Fruit fly (Drosophila melanogaster) whole organism, embryonic: ENCODE data around the gene AIMP2.

Source experiments
- Atf3 ChIP-seq: fragments of 200-800 bp; sonication (Bioruptor generic); optimal IDR thresholded peaks from 3 replicates; lab custom pipeline; 2016; ENCODE audit warnings: missing biosample characterization, missing genetic modification characterization
- B-H2 ChIP-seq: fragments of 200-800 bp; sonication (Bioruptor generic); optimal IDR thresholded peaks from 2 replicates; lab custom pipeline; 2018; ENCODE audit warnings: missing biosample characterization, mild to moderate bottlenecking, missing genetic modification characterization
- CG10431 ChIP-seq: fragments of 200-800 bp; sonication (Bioruptor generic); optimal IDR thresholded peaks from 3 replicates; lab custom pipeline; 2018; ENCODE audit warnings: missing biosample characterization, mild to moderate bottlenecking, missing genetic modification characterization
- CG10959 ChIP-seq: fragments of 200-800 bp; sonication (Bioruptor generic); IDR thresholded peaks from 2 replicates; pipeline ENCODE4 v1.3.6; 2022; ENCODE audit warnings: missing biosample characterization, missing genetic modification characterization
- CG12236 ChIP-seq: fragments of 200-800 bp; sonication (Bioruptor generic); optimal IDR thresholded peaks from 2 replicates; lab custom pipeline; 2016; ENCODE audit warnings: missing biosample characterization, missing genetic modification characterization
- CG13424 ChIP-seq: fragments of 200-800 bp; sonication (Bioruptor generic); optimal IDR thresholded peaks from 2 replicates; lab custom pipeline; 2019; ENCODE audit warnings: missing biosample characterization, mild to moderate bottlenecking, missing genetic modification characterization, moderate library complexity
- CG14860 ChIP-seq: fragments of 200-800 bp; sonication (Bioruptor generic); IDR thresholded peaks from 3 replicates; pipeline ENCODE4 v1.3.6; 2022; ENCODE audit warnings: missing biosample characterization, missing genetic modification characterization; ENCODE audit not compliant: partially characterized antibody
- CG15011 ChIP-seq: fragments of 200-800 bp; sonication (Bioruptor generic); optimal IDR thresholded peaks from 3 replicates; lab custom pipeline; 2018; ENCODE audit warnings: missing biosample characterization, mild to moderate bottlenecking, missing genetic modification characterization
- CG16779 ChIP-seq: fragments of 200-800 bp; sonication (Bioruptor generic); IDR thresholded peaks from 2 replicates; pipeline ENCODE4 v1.3.6; 2022; ENCODE audit warnings: missing biosample characterization, missing genetic modification characterization
- CG17612 ChIP-seq: fragments of 200-800 bp; sonication (Bioruptor generic); IDR thresholded peaks from 2 replicates; pipeline ENCODE4 v1.3.6; 2022; ENCODE audit warnings: missing biosample characterization, missing genetic modification characterization
- CG2120 ChIP-seq: fragments of 200-800 bp; sonication (Bioruptor generic); optimal IDR thresholded peaks from 3 replicates; lab custom pipeline; 2016; ENCODE audit warnings: missing biosample characterization, missing genetic modification characterization
- CG30431 ChIP-seq: fragments of 200-800 bp; sonication (Bioruptor generic); optimal IDR thresholded peaks from 2 replicates; lab custom pipeline; 2017; ENCODE audit warnings: missing biosample characterization, missing genetic modification characterization
- CG8924 ChIP-seq: fragments of 200-800 bp; optimal IDR thresholded peaks from 3 replicates; lab custom pipeline; 2019; ENCODE audit warnings: missing biosample characterization, mild to moderate bottlenecking, missing genetic modification characterization, moderate library complexity
- D ChIP-seq, 2 experiments: fragments of 200-800 bp in 1 of 2; fragments of >200 bp in 1 of 2; sonication (Bioruptor generic) in 1 of 2; optimal IDR thresholded peaks; 2 replicates in 1 of 2; 3 replicates in 1 of 2; lab custom pipeline; 2017; ENCODE audit warnings: mild to moderate bottlenecking in 1 of 2, missing biosample characterization in 1 of 2, missing genetic modification characterization in 1 of 2, missing genetic modification reagents in 1 of 2
- Drgx ChIP-seq: fragments of 200-800 bp; sonication (Bioruptor generic); IDR thresholded peaks from 2 replicates; pipeline ENCODE4 v1.3.6; 2022; ENCODE audit warnings: missing biosample characterization, missing genetic modification characterization
- E2f2 ChIP-seq: fragments of 200-800 bp; sonication (Bioruptor generic); IDR thresholded peaks from 2 replicates; pipeline ENCODE4 v1.3.6; 2022; ENCODE audit warnings: missing biosample characterization, missing genetic modification characterization
- Hr3 ChIP-seq: fragments of 200-800 bp; sonication (Bioruptor generic); optimal IDR thresholded peaks from 3 replicates; lab custom pipeline; 2016; ENCODE audit warnings: missing biosample characterization, missing genetic modification characterization
- Hr51 ChIP-seq, 2 experiments: fragments of 200-800 bp; sonication (Bioruptor generic); optimal IDR thresholded peaks; 2 replicates in 1 of 2; 3 replicates in 1 of 2; lab custom pipeline; 2016 to 2018; ENCODE audit warnings: missing biosample characterization in 2 of 2, missing genetic modification characterization in 2 of 2, mild to moderate bottlenecking in 1 of 2, moderate library complexity in 1 of 2
- Mrtf ChIP-seq: fragments of 200-800 bp; sonication (Bioruptor generic); IDR thresholded peaks from 3 replicates; pipeline ENCODE4 v1.3.6; 2022; ENCODE audit warnings: missing biosample characterization, missing genetic modification characterization
- Taf1 ChIP-seq: fragments of 200-800 bp; sonication (Bioruptor generic); IDR thresholded peaks from 2 replicates; pipeline ENCODE4 v1.3.6; 2022; ENCODE audit warnings: missing biosample characterization, missing genetic modification characterization
- Trl ChIP-seq, 3 experiments: fragments of >200 bp in 2 of 3; fragments of 200-800 bp in 1 of 3; sonication (Bioruptor generic) in 1 of 3; optimal IDR thresholded peaks; 2 replicates in 1 of 3; 3 replicates in 2 of 3; lab custom pipeline; 2016 to 2017; ENCODE audit warnings: missing biosample characterization in 1 of 3, missing genetic modification characterization in 1 of 3
- abd-A ChIP-seq: fragments of 200-800 bp; sonication (Bioruptor generic); optimal IDR thresholded peaks from 3 replicates; lab custom pipeline; 2019; ENCODE audit warnings: missing biosample characterization, mild to moderate bottlenecking, missing genetic modification characterization, moderate library complexity
- ap ChIP-seq: fragments of 200-800 bp; sonication (Bioruptor generic); IDR thresholded peaks from 2 replicates; pipeline ENCODE4 v1.3.6; 2022; ENCODE audit warnings: missing biosample characterization, missing genetic modification characterization
- ase ChIP-seq: fragments of 200-800 bp; sonication (Bioruptor generic); IDR thresholded peaks from 3 replicates; pipeline ENCODE4 v1.3.6; 2022; ENCODE audit warnings: missing biosample characterization, missing genetic modification characterization
- br ChIP-seq: fragments of >200 bp; optimal IDR thresholded peaks from 2 replicates; lab custom pipeline; 2017
- croc ChIP-seq: fragments of 200-800 bp; sonication (Bioruptor generic); conservative IDR thresholded peaks from 3 replicates; pipeline ENCODE4 v1.3.6; 2022; ENCODE audit warnings: missing biosample characterization, missing genetic modification characterization
- cwo ChIP-seq: fragments of 200-800 bp; sonication (Bioruptor generic); optimal IDR thresholded peaks from 3 replicates; lab custom pipeline; 2017; ENCODE audit warnings: missing biosample characterization, missing genetic modification characterization, mild to moderate bottlenecking, moderate library complexity, missing genetic modification reagents
- en ChIP-seq: fragments of 200-800 bp; sonication (Bioruptor generic); optimal IDR thresholded peaks from 2 replicates; lab custom pipeline; 2016; ENCODE audit warnings: missing biosample characterization, missing genetic modification characterization
- esg ChIP-seq: fragments of 200-800 bp; sonication (Bioruptor generic); conservative IDR thresholded peaks from 2 replicates; pipeline ENCODE4 v1.3.6; 2022; ENCODE audit warnings: missing biosample characterization, missing genetic modification characterization
- ewg ChIP-seq: fragments of 200-800 bp; sonication (Bioruptor generic); optimal IDR thresholded peaks from 3 replicates; lab custom pipeline; 2017; ENCODE audit warnings: mild to moderate bottlenecking, missing biosample characterization, missing genetic modification reagents, missing genetic modification characterization
- fd3F ChIP-seq: fragments of 200-800 bp; sonication (Bioruptor generic); optimal IDR thresholded peaks from 2 replicates; lab custom pipeline; 2018; ENCODE audit warnings: missing biosample characterization, mild to moderate bottlenecking, missing genetic modification characterization, moderate library complexity
- gcm ChIP-seq: fragments of 200-800 bp; sonication (Bioruptor generic); optimal IDR thresholded peaks from 2 replicates; lab custom pipeline; 2019; ENCODE audit warnings: missing biosample characterization, mild to moderate bottlenecking, missing genetic modification characterization, moderate library complexity
- gsb ChIP-seq: fragments of 200-800 bp; sonication (Bioruptor generic); IDR thresholded peaks from 2 replicates; pipeline ENCODE4 v1.3.6; 2022; ENCODE audit warnings: missing biosample characterization, missing genetic modification characterization
- gsb-n ChIP-seq: fragments of 200-800 bp; sonication (Bioruptor generic); optimal IDR thresholded peaks from 3 replicates; lab custom pipeline; 2018; ENCODE audit warnings: missing biosample characterization, mild to moderate bottlenecking, missing genetic modification characterization
- ham ChIP-seq: fragments of 200-800 bp; sonication (Bioruptor generic); IDR thresholded peaks from 2 replicates; pipeline ENCODE4 v1.3.6; 2022; ENCODE audit warnings: missing biosample characterization, missing genetic modification characterization
- kni ChIP-seq: fragments of 200-800 bp; sonication (Bioruptor generic); optimal IDR thresholded peaks from 3 replicates; lab custom pipeline; 2017; ENCODE audit warnings: mild to moderate bottlenecking, missing biosample characterization, missing genetic modification reagents, missing genetic modification characterization
- mirr ChIP-seq: fragments of 200-800 bp; sonication (Bioruptor generic); optimal IDR thresholded peaks from 3 replicates; lab custom pipeline; 2018; ENCODE audit warnings: missing biosample characterization, mild to moderate bottlenecking, missing genetic modification characterization
- nerfin-1 ChIP-seq: fragments of 200-800 bp; sonication (Bioruptor generic); optimal IDR thresholded peaks from 3 replicates; lab custom pipeline; 2019; ENCODE audit warnings: missing biosample characterization, mild to moderate bottlenecking, missing genetic modification characterization, moderate library complexity
- pnt ChIP-seq: fragments of 200-800 bp; sonication (Bioruptor generic); optimal IDR thresholded peaks from 3 replicates; lab custom pipeline; 2016; ENCODE audit warnings: missing biosample characterization, missing genetic modification characterization
- pros ChIP-seq: fragments of 200-800 bp; sonication (Bioruptor generic); optimal IDR thresholded peaks from 3 replicates; lab custom pipeline; 2019; ENCODE audit warnings: missing biosample characterization, mild to moderate bottlenecking, missing genetic modification characterization, moderate library complexity
- rib ChIP-seq: fragments of 200-800 bp; sonication (Bioruptor generic); IDR thresholded peaks from 2 replicates; pipeline ENCODE4 v1.3.6; 2022; ENCODE audit warnings: missing biosample characterization, missing genetic modification characterization
- salm ChIP-seq: fragments of 200-800 bp; sonication (Bioruptor generic); optimal IDR thresholded peaks from 2 replicates; lab custom pipeline; 2018; ENCODE audit warnings: missing biosample characterization, mild to moderate bottlenecking, missing genetic modification characterization
- schlank ChIP-seq: fragments of 200-800 bp; sonication (Bioruptor generic); optimal IDR thresholded peaks from 2 replicates; lab custom pipeline; 2018; ENCODE audit warnings: missing biosample characterization, mild to moderate bottlenecking, missing genetic modification characterization
- seq ChIP-seq: fragments of 200-800 bp; sonication (Bioruptor generic); IDR thresholded peaks from 2 replicates; pipeline ENCODE4 v1.3.6; 2022; ENCODE audit warnings: missing biosample characterization, missing genetic modification characterization
- stc ChIP-seq: fragments of 200-800 bp; sonication (Bioruptor generic); IDR thresholded peaks from 2 replicates; pipeline ENCODE4 v1.3.6; 2022; ENCODE audit warnings: missing biosample characterization, missing genetic modification characterization
- zf30C ChIP-seq: fragments of 200-800 bp; sonication (Bioruptor generic); optimal IDR thresholded peaks from 3 replicates; lab custom pipeline; 2018; ENCODE audit warnings: missing biosample characterization, mild to moderate bottlenecking, missing genetic modification characterization
- zfh1 ChIP-seq: fragments of 200-800 bp; sonication (Bioruptor generic); IDR thresholded peaks from 3 replicates; pipeline ENCODE4 v1.3.6; 2022; ENCODE audit warnings: missing biosample characterization, missing genetic modification characterization

Gene AIMP2

DNA sequence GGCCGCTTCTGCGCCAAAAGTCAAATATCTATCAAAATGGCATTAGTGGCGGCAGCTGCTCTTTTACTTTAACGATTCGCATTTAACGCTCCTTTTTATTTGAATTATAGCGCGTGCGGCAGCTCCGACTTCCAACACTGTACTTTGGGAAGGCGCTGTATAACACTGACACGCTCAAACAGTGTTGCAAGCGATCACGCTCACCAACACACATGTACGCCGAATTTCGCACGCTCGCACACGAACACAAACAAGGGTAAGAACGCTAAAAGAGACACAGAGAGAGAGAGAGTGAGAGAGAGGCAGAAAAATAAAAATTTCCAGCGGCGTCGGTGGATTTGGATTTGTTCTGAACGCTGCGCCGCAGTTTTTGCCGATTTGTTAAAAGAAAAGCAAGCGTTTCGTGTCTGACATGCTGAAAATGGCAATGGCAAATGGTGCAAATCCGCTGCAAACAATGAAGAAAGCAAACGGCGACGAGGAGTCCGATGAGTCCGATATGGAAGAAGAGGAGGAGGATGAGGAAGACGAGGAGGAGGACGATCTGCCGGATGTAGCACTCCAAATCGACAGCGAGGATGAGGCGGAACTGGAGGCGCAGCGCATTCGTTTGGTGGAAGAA is 36.3 kb downstream of the AIMP2 start, which contains the start of gene Phs (continued):
- TF ChIP-seq CG30431 (GFP tag; lab: Kevin White, UChicago): peak; percentile 68
- TF ChIP-seq CG2120 (GFP tag; lab: Kevin White, UChicago): peak; percentile 93
- peak; percentile 64 for TF ChIP-seq schlank (tag; lab: Kevin White, UChicago)
- TF ChIP-seq mirr: peak; percentile 53
- peak; percentile 59 for TF ChIP-seq Drgx (GFP tag; lab: Robert Waterston, UW)
- peak; percentile 56 for TF ChIP-seq CG12236 (GFP tag; lab: Kevin White, UChicago)
- no peak for TF ChIP-seq CG14860 (GFP tag; lab: Robert Waterston, UW)
- peak; percentile 82 for TF ChIP-seq ewg
- TF ChIP-seq pnt (GFP tag; lab: Kevin White, UChicago): peak; percentile 64
- TF ChIP-seq ap (GFP tag; lab: Robert Waterston, UW): peak; percentile 68
- TF ChIP-seq ham (GFP tag; lab: Robert Waterston, UW): no peak
- TF ChIP-seq CG16779: peak; percentile 83
- peak; percentile 44 for TF ChIP-seq fd3F (GFP tag; lab: Kevin White, UChicago)
- peak; percentile 53; the same call in 1 of the 2 replicates for TF ChIP-seq CG17612 (GFP tag; lab: Robert Waterston, UW)
- TF ChIP-seq zf30C (GFP tag; lab: Kevin White, UChicago): peak; percentile 36
- TF ChIP-seq stc (GFP tag; lab: Robert Waterston, UW): peak; percentile 48; the same call in 1 of the 2 replicates
- TF ChIP-seq br (lab: Kevin White, UChicago): no peak
- TF ChIP-seq CG13424: peak; percentile 24
- TF ChIP-seq CG10431 (GFP tag; lab: Kevin White, UChicago): no peak
- peak; percentile 28 for TF ChIP-seq D (optimal IDR thresholded peaks at IDR 0.05; lab: Kevin White, UChicago)
- peak; percentile 67 for TF ChIP-seq D (GFP tag; optimal IDR thresholded peaks at IDR 0.05; lab: Kevin White, UChicago)
- peak; percentile 54 for TF ChIP-seq croc
- TF ChIP-seq en (GFP tag; lab: Kevin White, UChicago): peak; percentile 65
- TF ChIP-seq cwo (GFP tag; lab: Kevin White, UChicago): peak; percentile 47
- TF ChIP-seq, all 482 proteins: peak for 396

DNA sequence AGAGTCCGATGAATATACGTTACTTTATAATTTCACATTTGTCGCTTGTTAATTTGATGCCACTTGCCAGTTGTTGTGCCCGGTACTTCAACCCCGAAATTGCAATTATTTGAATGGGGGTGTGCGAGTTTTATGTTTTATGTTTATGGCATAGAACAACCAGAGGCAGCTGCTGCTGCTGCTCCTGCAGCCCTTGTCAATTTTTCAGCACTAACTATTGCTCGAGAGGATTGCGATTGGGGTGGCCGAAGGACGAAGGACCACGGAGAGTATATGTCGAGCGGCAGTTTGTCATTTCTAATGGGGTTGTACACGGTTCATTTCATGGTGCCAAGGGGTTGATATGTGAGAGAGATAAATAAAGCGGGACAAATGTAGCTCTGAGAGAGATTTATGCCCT is 40.7 kb downstream of the AIMP2 start:
- TF ChIP-seq kni (GFP tag; lab: Kevin White, UChicago): peak; percentile 18
- TF ChIP-seq CG8924 (tag; lab: Kevin White, UChicago): peak; percentile 35
- no peak for TF ChIP-seq Mrtf (GFP tag; lab: Robert Waterston, UW)
- no peak for TF ChIP-seq en (GFP tag; lab: Kevin White, UChicago)
- no peak for TF ChIP-seq B-H2 (GFP tag; lab: Kevin White, UChicago)
- TF ChIP-seq esg (GFP tag; lab: Robert Waterston, UW): no peak
- no peak for TF ChIP-seq Taf1 (GFP tag; lab: Robert Waterston, UW)
- peak; percentile 50; the same call in 1 of the 3 replicates for TF ChIP-seq ase
- no peak for TF ChIP-seq rib (GFP tag; lab: Robert Waterston, UW)
- TF ChIP-seq gcm: no peak
- peak; percentile 74; the same call in 1 of the 2 replicates for TF ChIP-seq seq
- no peak for TF ChIP-seq CG10959 (GFP tag; lab: Robert Waterston, UW)
- peak; percentile 72 for TF ChIP-seq pros
- peak in 1 of 2 experiments; percentile 19 for TF ChIP-seq Trl (optimal IDR thresholded peaks at IDR 0.05; lab: Kevin White, UChicago)
- no peak for TF ChIP-seq Trl (GFP tag; optimal IDR thresholded peaks at IDR 0.05; lab: Kevin White, UChicago)
- no peak for TF ChIP-seq salm (tag; lab: Kevin White, UChicago)
- no peak for TF ChIP-seq gsb (GFP tag; lab: Robert Waterston, UW)
- peak; percentile 33 for TF ChIP-seq nerfin-1 (tag; lab: Kevin White, UChicago)
- TF ChIP-seq zfh1 (GFP tag; lab: Robert Waterston, UW): 0 out of 3 replicates have a peak, but pooled peaks have one; percentile 12
- peak; percentile 27 for TF ChIP-seq gsb-n
- peak; percentile 17 for TF ChIP-seq abd-A
- no peak for TF ChIP-seq Atf3
- TF ChIP-seq CG15011: no peak
- TF ChIP-seq Hr3 (GFP tag; lab: Kevin White, UChicago): no peak
- TF ChIP-seq Hr51 (GFP tag; optimal IDR thresholded peaks at IDR 0.05; lab: Kevin White, UChicago): no peak
- TF ChIP-seq E2f2: no peak
